Worm (Caenorhabditis elegans): ENCODE measurements around the gene C17F4.2.

Gene C17F4.2

DNA sequence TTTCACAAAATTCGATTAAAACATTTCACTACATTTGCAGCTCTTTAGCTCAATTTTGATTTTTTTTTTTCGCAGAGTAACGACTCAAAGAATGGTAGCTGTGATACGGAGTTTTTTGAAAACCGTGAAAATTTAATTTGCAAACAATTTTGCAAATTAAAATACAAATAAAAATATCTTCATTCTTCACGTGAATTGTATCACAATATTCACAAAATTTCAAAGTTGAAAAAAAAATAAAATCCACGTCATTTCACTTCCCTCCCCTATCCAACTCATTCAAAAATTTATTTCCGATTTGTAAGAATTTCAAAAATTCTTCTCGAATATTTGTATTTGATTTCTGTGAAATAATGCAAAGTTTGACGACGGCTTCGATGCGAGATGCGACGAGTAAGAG, 30.2 kb downstream of the C17F4.2 start, which contains the start of gene wht-4:
Gene wht-4, plus strand, starts transcription at position 301 of the 400 bp plus-strand sequence.
- TF ChIP-seq zfh-2 (GFP tag; conservative IDR thresholded peaks at IDR 0.05) (no peak), mes-4 (tag; optimal IDR thresholded peaks at IDR 0.05) (no peak), lin-40 (tag; optimal IDR thresholded peaks at IDR 0.05) (no peak), athp-1 (tag; optimal IDR thresholded peaks at IDR 0.05) (no peak), madf-3 (GFP tag; IDR thresholded peaks at IDR 0.05) (no peak), ztf-3 (GFP tag; optimal IDR thresholded peaks at IDR 0.05) (no peak), zim-3 (tag; optimal IDR thresholded peaks at IDR 0.05) (no peak), hmg-20 (GFP tag; IDR thresholded peaks at IDR 0.05) (no peak), snpc-1.1 (tag; optimal IDR thresholded peaks at IDR 0.05; ENCODE audit: insufficient read depth) (no peak), Y53F4B.3 (GFP tag; IDR thresholded peaks at IDR 0.05) (no peak), F39B2.1 (GFP tag; IDR thresholded peaks at IDR 0.05) (no peak)

ce11 chrII:3282353-3282752, 33.9 kb downstream of the C17F4.2 start, which contains the start of gene nep-13:
Gene nep-13, plus strand, starts transcription at chrII:3282653.
- TF ChIP-seq nhr-27 (tag; optimal IDR thresholded peaks at IDR 0.05): no peak
- no peak for TF ChIP-seq B0019.2 (GFP tag; conservative IDR thresholded peaks at IDR 0.05)
- TF ChIP-seq lin-54 (GFP tag; optimal IDR thresholded peaks at IDR 0.05): no peak
- TF ChIP-seq ceh-58 (GFP tag; IDR thresholded peaks at IDR 0.05): no peak
- no peak for TF ChIP-seq egl-18 (GFP tag; IDR thresholded peaks at IDR 0.05)
- no peak for TF ChIP-seq ztf-6 (GFP tag; IDR thresholded peaks at IDR 0.05)
- TF ChIP-seq ztf-3 (GFP tag; optimal IDR thresholded peaks at IDR 0.05): no peak
- TF ChIP-seq atf-7 (tag; optimal IDR thresholded peaks at IDR 0.05): no peak
- no peak for TF ChIP-seq lsy-27 (tag; optimal IDR thresholded peaks at IDR 0.05; ENCODE audit: borderline replicate concordance, insufficient read depth)
- TF ChIP-seq sdz-38 (tag; optimal IDR thresholded peaks at IDR 0.05): no peak
- TF ChIP-seq zfh-2 (GFP tag; conservative IDR thresholded peaks at IDR 0.05): no peak
- TF ChIP-seq cebp-1 (GFP tag; IDR thresholded peaks at IDR 0.05): no peak
- TF ChIP-seq cebp-1 (tag; optimal IDR thresholded peaks at IDR 0.05): no peak
- no peak for TF ChIP-seq mes-4 (tag; optimal IDR thresholded peaks at IDR 0.05)
- no peak for TF ChIP-seq pbrm-1 (GFP tag; IDR thresholded peaks at IDR 0.05)
- TF ChIP-seq snpc-1.1 (tag; optimal IDR thresholded peaks at IDR 0.05; ENCODE audit: insufficient read depth): no peak
- no peak for TF ChIP-seq ceh-79 (tag; optimal IDR thresholded peaks at IDR 0.05)
- no peak for TF ChIP-seq rcor-1 (GFP tag; IDR thresholded peaks at IDR 0.05)
- TF ChIP-seq F10E7.11 (tag; optimal IDR thresholded peaks at IDR 0.05): no peak

ce11 chrII:3284558-3284957, 36.1 kb downstream of the C17F4.2 start, which contains the start of gene scl-15:
Gene scl-15, minus strand, starts transcription at chrII:3284658.
- no peak for TF ChIP-seq nhr-120 (GFP tag; IDR thresholded peaks at IDR 0.05)
- no peak for TF ChIP-seq Y67H2A.10 (GFP tag; conservative IDR thresholded peaks at IDR 0.05)
- no peak for TF ChIP-seq F57C9.4 (tag; optimal IDR thresholded peaks at IDR 0.05)
- TF ChIP-seq atf-7 (tag; optimal IDR thresholded peaks at IDR 0.05): no peak
- TF ChIP-seq Y56A3A.18 (GFP tag; IDR thresholded peaks at IDR 0.05): no peak
- no peak for TF ChIP-seq Y79H2A.3 (GFP tag; conservative IDR thresholded peaks at IDR 0.05)
- TF ChIP-seq ztf-3 (GFP tag; optimal IDR thresholded peaks at IDR 0.05): no peak
- TF ChIP-seq lsy-27 (tag; optimal IDR thresholded peaks at IDR 0.05; ENCODE audit: borderline replicate concordance, insufficient read depth): no peak
- TF ChIP-seq K11D2.4 (GFP tag; IDR thresholded peaks at IDR 0.05): no peak
- TF ChIP-seq mel-28 (tag; optimal IDR thresholded peaks at IDR 0.05; ENCODE audit: borderline replicate concordance): no peak
- TF ChIP-seq rcor-1 (GFP tag; IDR thresholded peaks at IDR 0.05): no peak
- no peak for TF ChIP-seq F37B4.10 (GFP tag; IDR thresholded peaks at IDR 0.05)
- no peak for TF ChIP-seq gei-17 (GFP tag; optimal IDR thresholded peaks at IDR 0.05)
- TF ChIP-seq hlh-26 (GFP tag; conservative IDR thresholded peaks at IDR 0.05): no peak
